Worm (Caenorhabditis elegans): ENCODE results near the gene kcc-1.

- TF ChIP-seq pha-4 (tag; optimal IDR thresholded peaks at IDR 0.05) (no peak), ceh-19 (GFP tag; optimal IDR thresholded peaks at IDR 0.05) (no peak), fax-1 (tag; optimal IDR thresholded peaks at IDR 0.05) (no peak), ttx-3 (tag; optimal IDR thresholded peaks at IDR 0.05) (no peak), ceh-2 (tag; optimal IDR thresholded peaks at IDR 0.05) (no peak), elt-4 (tag; optimal IDR thresholded peaks at IDR 0.05) (no peak), dmd-4 (tag; optimal IDR thresholded peaks at IDR 0.05; ENCODE audit: borderline replicate concordance) (no peak)
Measured at ce11 chrIV:7203696-7204095, 2.4 kb upstream of the kcc-1 start, which contains the start of gene R13A1.3.

All from whole organism, late embryonic.